Worm (Caenorhabditis elegans): Measurements from ENCODE around the gene T07A5.7.

T07A5.7 gene

ce11 chrIII:10333961-10334542 is 23.1 kb upstream of the T07A5.7 start, which contains the start of the genes jmjd-4 and mev-1 (continued):
- no peak for TF ChIP-seq mec-3 (tag; optimal IDR thresholded peaks at IDR 0.05; ENCODE audit: borderline replicate concordance)
- no peak for TF ChIP-seq ceh-45 (GFP tag; IDR thresholded peaks at IDR 0.05)
- peak; percentile 41; the same call in 1 of the 2 replicates for TF ChIP-seq unc-3 (GFP tag; conservative IDR thresholded peaks at IDR 0.05)
- no peak for TF ChIP-seq unc-3 (tag; optimal IDR thresholded peaks at IDR 0.05)
- TF ChIP-seq pros-1 (tag; optimal IDR thresholded peaks at IDR 0.05) = no peak
- TF ChIP-seq dve-1 (tag; optimal IDR thresholded peaks at IDR 0.05) = peak; percentile 36
- TF ChIP-seq pha-2 (tag; optimal IDR thresholded peaks at IDR 0.05) = no peak
- TF ChIP-seq ceh-34 (tag; optimal IDR thresholded peaks at IDR 0.05) = peak; percentile 18
- TF ChIP-seq C38D4.7 (GFP tag; optimal IDR thresholded peaks at IDR 0.05) = peak; percentile 13
- TF ChIP-seq ceh-31 (tag; optimal IDR thresholded peaks at IDR 0.05) = peak; percentile 56
- peak; percentile 24 for TF ChIP-seq ahr-1 (tag; optimal IDR thresholded peaks at IDR 0.05)
- peak; percentile 50 for TF ChIP-seq tbx-2 (tag; optimal IDR thresholded peaks at IDR 0.05)
- TF ChIP-seq unc-42 (tag; optimal IDR thresholded peaks at IDR 0.05) = peak; percentile 31
- no peak for TF ChIP-seq odd-2 (tag; optimal IDR thresholded peaks at IDR 0.05)
- peak; percentile 60 for TF ChIP-seq elt-2 (tag; optimal IDR thresholded peaks at IDR 0.05)

ce11 chrIII:10332560-10332959 is 21.6 kb upstream of the T07A5.7 start, which contains the start of gene T07C4.12:
T07C4.12 (minus strand) TSS chrIII:10332660.
- TF ChIP-seq T23F11.4 (GFP tag; optimal IDR thresholded peaks at IDR 0.05) (no peak), ceh-24 (tag; optimal IDR thresholded peaks at IDR 0.05) (no peak)

ce11 chrIII:10331232-10331631 is 20.3 kb upstream of the T07A5.7 start:
- no peak for TF ChIP-seq pha-2 (tag; optimal IDR thresholded peaks at IDR 0.05)
- TF ChIP-seq ref-2 (tag; optimal IDR thresholded peaks at IDR 0.05) = no peak
- no peak for TF ChIP-seq ceh-22 (tag; optimal IDR thresholded peaks at IDR 0.05)
- no peak for TF ChIP-seq gmeb-2 (tag; optimal IDR thresholded peaks at IDR 0.05)
- TF ChIP-seq hlh-30 (tag; optimal IDR thresholded peaks at IDR 0.05; ENCODE audit: insufficient read depth) = no peak
- TF ChIP-seq ceh-14 (tag; optimal IDR thresholded peaks at IDR 0.05) = no peak
- no peak for TF ChIP-seq hlh-15 (tag; optimal IDR thresholded peaks at IDR 0.05)
- no peak for TF ChIP-seq fkh-10 (GFP tag; optimal IDR thresholded peaks at IDR 0.05)

- TF ChIP-seq pha-4 (tag; optimal IDR thresholded peaks at IDR 0.05) (no peak), Y22D7AL.16 (tag; optimal IDR thresholded peaks at IDR 0.05) (no peak), sdc-2 (tag; optimal IDR thresholded peaks at IDR 0.05) (no peak), hlh-6 (tag; optimal IDR thresholded peaks at IDR 0.05) (no peak), elt-4 (tag; optimal IDR thresholded peaks at IDR 0.05) (no peak), zip-5 (tag; optimal IDR thresholded peaks at IDR 0.05) (no peak), unc-3 (GFP tag; conservative IDR thresholded peaks at IDR 0.05) (no peak), unc-3 (tag; optimal IDR thresholded peaks at IDR 0.05) (no peak), lin-11 (tag; optimal IDR thresholded peaks at IDR 0.05) (no peak), tbx-7 (tag; optimal IDR thresholded peaks at IDR 0.05) (no peak), ceh-34 (tag; optimal IDR thresholded peaks at IDR 0.05) (no peak), ets-4 (tag; optimal IDR thresholded peaks at IDR 0.05) (no peak)
Measured at ce11 chrIII:10330372-10331062, 19.6 kb upstream of the T07A5.7 start, which contains the start of gene nex-2. nex-2 (minus strand) TSS chrIII:10330422.

ce11 chrIII:10329811-10330210 is 18.9 kb upstream of the T07A5.7 start:
- TF ChIP-seq ceh-14 (tag; optimal IDR thresholded peaks at IDR 0.05) = no peak
- peak; percentile 52 for TF ChIP-seq elt-2 (tag; optimal IDR thresholded peaks at IDR 0.05)
